Fruit fly (Drosophila melanogaster) Kc167 (cell line): ENCODE measurements around the gene CG12708.

ENCODE experiments used
- Myc ChIP-seq: fragments of >200 bp; optimal IDR thresholded peaks from 2 replicates; lab custom pipeline; 2017; ENCODE audit warnings: missing external identifiers
- Sin3A ChIP-seq: fragments of >200 bp; optimal IDR thresholded peaks from 2 replicates; lab custom pipeline; 2018; ENCODE audit warnings: missing external identifiers
- h ChIP-seq: fragments of >200 bp; optimal IDR thresholded peaks from 3 replicates; lab custom pipeline; 2018; ENCODE audit warnings: missing external identifiers
- insv ChIP-seq: fragments of >200 bp; optimal IDR thresholded peaks from 3 replicates; lab custom pipeline; 2018; ENCODE audit warnings: missing external identifiers
- psq ChIP-seq: fragments of >200 bp; optimal IDR thresholded peaks from 2 replicates; lab custom pipeline; 2017; ENCODE audit warnings: missing external identifiers
- ttk ChIP-seq: sonication (Bioruptor generic); optimal IDR thresholded peaks from 2 replicates; lab custom pipeline; 2017; ENCODE audit warnings: missing external identifiers

Gene CG12708

dm6 chrX:15648180-15648579, 27.1 kb upstream of the CG12708 start:
- TF ChIP-seq h: no peak
- TF ChIP-seq insv: no peak
- TF ChIP-seq psq (lab: Kevin White, UChicago): no peak
- TF ChIP-seq ttk (lab: Kevin White, UChicago): no peak
- no peak for TF ChIP-seq Sin3A (lab: Kevin White, UChicago)
- TF ChIP-seq Myc (lab: Kevin White, UChicago): no peak

- TF ChIP-seq ttk (lab: Kevin White, UChicago) (no peak), insv (no peak), Myc (lab: Kevin White, UChicago) (no peak), Sin3A (lab: Kevin White, UChicago) (no peak), psq (lab: Kevin White, UChicago) (no peak), h (no peak)
Measured at dm6 chrX:15649507-15649906, 25.8 kb upstream of the CG12708 start.

- TF ChIP-seq ttk (lab: Kevin White, UChicago) (no peak), insv (no peak), Sin3A (lab: Kevin White, UChicago) (no peak), Myc (lab: Kevin White, UChicago) (no peak), psq (lab: Kevin White, UChicago) (no peak), h (no peak)
Measured at dm6 chrX:15651559-15651958, 23.7 kb upstream of the CG12708 start.

- TF ChIP-seq h: no peak
- TF ChIP-seq ttk (lab: Kevin White, UChicago): no peak
- no peak for TF ChIP-seq psq (lab: Kevin White, UChicago)
- no peak for TF ChIP-seq Myc (lab: Kevin White, UChicago)
Measured at dm6 chrX:15653364-15653809, 21.9 kb upstream of the CG12708 start.

- TF ChIP-seq Myc (lab: Kevin White, UChicago) (no peak), psq (lab: Kevin White, UChicago) (no peak), h (no peak), ttk (lab: Kevin White, UChicago) (no peak), insv (no peak), Sin3A (lab: Kevin White, UChicago) (no peak)
Measured at dm6 chrX:15662285-15662684, 13.0 kb upstream of the CG12708 start, which contains the start of gene CG8119. TSS of gene CG8119 (plus strand) at chrX:15662585.

dm6 chrX:15671026-15671563, 4.2 kb upstream of the CG12708 start, which contains the start of gene CG15646:
TSS of gene CG15646 (minus strand) at chrX:15671029.
- no peak for TF ChIP-seq psq (lab: Kevin White, UChicago)
- no peak for TF ChIP-seq ttk (lab: Kevin White, UChicago)
- no peak for TF ChIP-seq Myc (lab: Kevin White, UChicago)
- TF ChIP-seq insv: no peak
- no peak for TF ChIP-seq h
- TF ChIP-seq Sin3A (lab: Kevin White, UChicago): no peak

- TF ChIP-seq ttk (lab: Kevin White, UChicago): no peak
Measured at dm6 chrX:15674337-15674736, 939 bp upstream of the CG12708 start.

- no peak for TF ChIP-seq insv
- TF ChIP-seq h: no peak
- TF ChIP-seq ttk (lab: Kevin White, UChicago): no peak
- TF ChIP-seq Myc (lab: Kevin White, UChicago): no peak
- no peak for TF ChIP-seq Sin3A (lab: Kevin White, UChicago)
- TF ChIP-seq psq (lab: Kevin White, UChicago): no peak
Measured at dm6 chrX:15684419-15684818, 9.1 kb downstream of the CG12708 start.

- no peak for TF ChIP-seq psq (lab: Kevin White, UChicago)
- no peak for TF ChIP-seq h
- no peak for TF ChIP-seq Sin3A (lab: Kevin White, UChicago)
- TF ChIP-seq ttk (lab: Kevin White, UChicago): no peak
- no peak for TF ChIP-seq insv
- no peak for TF ChIP-seq Myc (lab: Kevin White, UChicago)
Measured at dm6 chrX:15688757-15689156, 13.5 kb downstream of the CG12708 start, which contains the start of gene CG15599. TSS of gene CG15599 (minus strand) at chrX:15688857.

dm6 chrX:15696854-15697540, 21.7 kb downstream of the CG12708 start, which contains the start of gene CG8128:
TSS of gene CG8128 (plus strand) at chrX:15697494.
- TF ChIP-seq ttk (lab: Kevin White, UChicago) (no peak), Myc (lab: Kevin White, UChicago) (no peak), psq (lab: Kevin White, UChicago) (no peak), h (no peak), Sin3A (lab: Kevin White, UChicago) (no peak), insv (no peak)

- TF ChIP-seq Myc (lab: Kevin White, UChicago): no peak
- TF ChIP-seq psq (lab: Kevin White, UChicago): no peak
- TF ChIP-seq insv: no peak
- no peak for TF ChIP-seq ttk (lab: Kevin White, UChicago)
- TF ChIP-seq h: no peak
- TF ChIP-seq Sin3A (lab: Kevin White, UChicago): no peak
Measured at dm6 chrX:15697581-15698208, 22.4 kb downstream of the CG12708 start.

- no peak for TF ChIP-seq psq (lab: Kevin White, UChicago)
- TF ChIP-seq Myc (lab: Kevin White, UChicago): no peak
- TF ChIP-seq Sin3A (lab: Kevin White, UChicago): no peak
- TF ChIP-seq insv: no peak
- TF ChIP-seq h: no peak
- no peak for TF ChIP-seq ttk (lab: Kevin White, UChicago)
Measured at dm6 chrX:15701047-15701446, 25.8 kb downstream of the CG12708 start, which contains the start of gene CG9240. TSS of gene CG9240 (minus strand) at chrX:15701259.
